Worm (Caenorhabditis elegans) whole organism, L1 larva: ENCODE data around the gene F41D9.2.

Source experiments
- C04F5.9 ChIP-seq: sonication (generic microtip); optimal IDR thresholded peaks from 2 replicates; lab custom pipeline; 2016; ENCODE audit warnings: missing genetic modification characterization, missing compliant biosample characterization
- alr-1 ChIP-seq: fragments of 200-800 bp; sonication (Bioruptor generic); optimal IDR thresholded peaks from 2 replicates; lab custom pipeline; 2018; ENCODE audit warnings: borderline replicate concordance, mild to moderate bottlenecking, missing genetic modification characterization, missing compliant biosample characterization
- blmp-1 ChIP-seq: fragments of 150-350 bp; optimal IDR thresholded peaks from 2 replicates; lab custom pipeline; 2014; ENCODE audit warnings: missing biosample characterization, missing genetic modification characterization
- ceh-63 ChIP-seq: fragments of 200-800 bp; sonication (Bioruptor generic); optimal IDR thresholded peaks from 2 replicates; lab custom pipeline; 2018; ENCODE audit warnings: mild to moderate bottlenecking, missing genetic modification characterization, missing compliant biosample characterization
- egl-27 ChIP-seq, 2 experiments: fragments of 150-350 bp in 1 of 2; sonication (generic microtip); optimal IDR thresholded peaks; 3 replicates each; lab custom pipeline; 2017 to 2018; ENCODE audit warnings: missing biosample characterization in 2 of 2, missing genetic modification characterization in 2 of 2, missing genetic modification reagents in 2 of 2
- jun-1 ChIP-seq: fragments of 150-350 bp; optimal IDR thresholded peaks from 2 replicates; lab custom pipeline; 2014; ENCODE audit warnings: missing biosample characterization, missing genetic modification reagents, missing genetic modification characterization
- lin-39 ChIP-seq: fragments of 150-350 bp; optimal IDR thresholded peaks from 2 replicates; lab custom pipeline; 2014; ENCODE audit warnings: missing biosample characterization, missing genetic modification reagents, missing genetic modification characterization
- nhr-11 ChIP-seq: fragments of 150-350 bp; optimal IDR thresholded peaks from 2 replicates; lab custom pipeline; 2014; ENCODE audit warnings: missing biosample characterization, missing genetic modification characterization
- nhr-85 ChIP-seq: sonication (generic microtip); peaks from one replicate; lab custom pipeline; 2016; ENCODE audit warnings: missing genetic modification characterization, inconsistent platforms, missing compliant biosample characterization
- skn-1 ChIP-seq: fragments of 150-350 bp; optimal IDR thresholded peaks from 2 replicates; lab custom pipeline; 2014; ENCODE audit warnings: missing biosample characterization, missing genetic modification characterization
- snu-23 ChIP-seq: sonication (generic microtip); optimal IDR thresholded peaks from 2 replicates; lab custom pipeline; 2016; ENCODE audit warnings: missing genetic modification characterization, missing compliant biosample characterization

The F41D9.2 gene

ce11 chrX:8341675-8342074 is 43.1 kb downstream of the F41D9.2 start, which contains the start of gene F55E10.1:
Gene F55E10.1 (plus strand): TSS chrX:8341975.
- no peak for TF ChIP-seq lin-39 (tag; lab: Kevin White, UChicago)
- TF ChIP-seq nhr-11 (tag; lab: Kevin White, UChicago) = no peak
- TF ChIP-seq alr-1 (tag; lab: Kevin White, UChicago) = no peak
- no peak for TF ChIP-seq nhr-85 (tag; lab: Kevin White, UChicago)
- no peak for TF ChIP-seq ceh-63 (GFP tag; lab: Kevin White, UChicago)
- no peak for TF ChIP-seq C04F5.9 (tag; lab: Kevin White, UChicago)
- TF ChIP-seq skn-1 (tag; lab: Kevin White, UChicago) = no peak
- TF ChIP-seq jun-1 = no peak
- TF ChIP-seq egl-27 (tag; optimal IDR thresholded peaks at IDR 0.05; lab: Kevin White, UChicago) = no peak
- TF ChIP-seq snu-23 = no peak

- TF ChIP-seq jun-1 (no peak), C04F5.9 (tag; lab: Kevin White, UChicago) (no peak), snu-23 (no peak), blmp-1 (no peak)
Observed at ce11 chrX:8340393-8340792, 44.4 kb downstream of the F41D9.2 start, which contains the start of gene F55E10.2. Gene F55E10.2 (plus strand): TSS chrX:8340693.
